Worm (Caenorhabditis elegans): ENCODE data around the gene K07D4.5.

The K07D4.5 gene

ce11 chrII:3982313-3982712 lies 43.0 kb downstream of the K07D4.5 start, which contains the start of gene lin-31:
lin-31 (plus strand) TSS chrII:3982549.
- TF ChIP-seq dao-5 (tag; optimal IDR thresholded peaks at IDR 0.05) (no peak), him-1 (tag; optimal IDR thresholded peaks at IDR 0.05) (no peak), W03F9.2 (tag; optimal IDR thresholded peaks at IDR 0.05) (no peak)

ce11 chrII:3980373-3980772 lies 45.0 kb downstream of the K07D4.5 start:
- TF ChIP-seq him-1 (tag; optimal IDR thresholded peaks at IDR 0.05) (no peak), dao-5 (tag; optimal IDR thresholded peaks at IDR 0.05) (no peak), W03F9.2 (tag; optimal IDR thresholded peaks at IDR 0.05) (no peak)

- TF ChIP-seq him-1 (tag; optimal IDR thresholded peaks at IDR 0.05): no peak
- TF ChIP-seq dao-5 (tag; optimal IDR thresholded peaks at IDR 0.05): no peak
- TF ChIP-seq W03F9.2 (tag; optimal IDR thresholded peaks at IDR 0.05): no peak
Observed at ce11 chrII:3978198-3978597, 47.2 kb downstream of the K07D4.5 start.

- TF ChIP-seq him-1 (tag; optimal IDR thresholded peaks at IDR 0.05) (no peak), dao-5 (tag; optimal IDR thresholded peaks at IDR 0.05) (no peak), W03F9.2 (tag; optimal IDR thresholded peaks at IDR 0.05) (no peak)
Observed at ce11 chrII:3975942-3976341, 49.4 kb downstream of the K07D4.5 start, which contains the start of gene dos-2. dos-2 (plus strand) TSS chrII:3976242.

- no peak for TF ChIP-seq W03F9.2 (tag; optimal IDR thresholded peaks at IDR 0.05)
- no peak for TF ChIP-seq him-1 (tag; optimal IDR thresholded peaks at IDR 0.05)
- no peak for TF ChIP-seq dao-5 (tag; optimal IDR thresholded peaks at IDR 0.05)
Observed at ce11 chrII:3974953-3975352, 50.4 kb downstream of the K07D4.5 start, which contains the start of gene cank-26. cank-26 (minus strand) TSS chrII:3975065.

ce11 chrII:3972153-3972552 lies 53.2 kb downstream of the K07D4.5 start, which contains the start of gene K10G6.9:
K10G6.9 (plus strand) TSS chrII:3972262.
- TF ChIP-seq dao-5 (tag; optimal IDR thresholded peaks at IDR 0.05): no peak
- no peak for TF ChIP-seq W03F9.2 (tag; optimal IDR thresholded peaks at IDR 0.05)
- no peak for TF ChIP-seq him-1 (tag; optimal IDR thresholded peaks at IDR 0.05)

Data from whole organism, L4/young adult.